Fruit fly (Drosophila melanogaster) whole organism, embryonic: ENCODE measurements around the gene Mco4.
A peak's percentile ranks its signal among the peaks of the same experiment; 100 is the strongest.

ENCODE experiments used
- Bgb ChIP-seq: fragments of 200-800 bp; sonication (Bioruptor generic); IDR thresholded peaks from 2 replicates; pipeline ENCODE4 v1.3.6; 2022; ENCODE audit warnings: missing biosample characterization, missing genetic modification characterization; ENCODE audit not compliant: partially characterized antibody
- CG10147 ChIP-seq: fragments of 200-800 bp; sonication (Bioruptor generic); optimal IDR thresholded peaks from 2 replicates; lab custom pipeline; 2019; ENCODE audit warnings: missing biosample characterization, mild to moderate bottlenecking, missing genetic modification characterization, moderate library complexity
- CG10267 ChIP-seq: fragments of 200-800 bp; sonication (Bioruptor generic); optimal IDR thresholded peaks from 2 replicates; lab custom pipeline; 2018; ENCODE audit warnings: missing biosample characterization, mild to moderate bottlenecking, missing genetic modification characterization, moderate library complexity
- CG11456 ChIP-seq: fragments of 200-800 bp; sonication (Bioruptor generic); IDR thresholded peaks from 3 replicates; pipeline ENCODE4 v1.3.6; 2022; ENCODE audit warnings: missing biosample characterization, missing genetic modification characterization
- CG11560 ChIP-seq: fragments of 200-800 bp; sonication (Bioruptor generic); IDR thresholded peaks from 3 replicates; pipeline ENCODE4 v1.3.6; 2022; ENCODE audit warnings: missing biosample characterization, missing genetic modification characterization
- CG14860 ChIP-seq: fragments of 200-800 bp; sonication (Bioruptor generic); IDR thresholded peaks from 3 replicates; pipeline ENCODE4 v1.3.6; 2022; ENCODE audit warnings: missing biosample characterization, missing genetic modification characterization; ENCODE audit not compliant: partially characterized antibody
- CG17612 ChIP-seq: fragments of 200-800 bp; sonication (Bioruptor generic); IDR thresholded peaks from 2 replicates; pipeline ENCODE4 v1.3.6; 2022; ENCODE audit warnings: missing biosample characterization, missing genetic modification characterization
- CG2678 ChIP-seq: fragments of 200-800 bp; sonication (Bioruptor generic); optimal IDR thresholded peaks from 3 replicates; lab custom pipeline; 2019; ENCODE audit warnings: missing biosample characterization, mild to moderate bottlenecking, missing genetic modification characterization, moderate library complexity
- CG31365 ChIP-seq: fragments of 200-800 bp; sonication (Bioruptor generic); optimal IDR thresholded peaks from 2 replicates; lab custom pipeline; 2018; ENCODE audit warnings: missing biosample characterization, mild to moderate bottlenecking, missing genetic modification characterization
- CG32532 ChIP-seq: fragments of 200-800 bp; sonication (Bioruptor generic); IDR thresholded peaks from 2 replicates; pipeline ENCODE4 v1.3.6; 2022; ENCODE audit warnings: missing biosample characterization, missing genetic modification characterization
- CG32767 ChIP-seq: fragments of 200-800 bp; sonication (Bioruptor generic); IDR thresholded peaks from 2 replicates; pipeline ENCODE4 v1.3.6; 2022; ENCODE audit warnings: missing biosample characterization, missing genetic modification characterization
- CG3995 ChIP-seq: fragments of 200-800 bp; sonication (Bioruptor generic); optimal IDR thresholded peaks from 3 replicates; lab custom pipeline; 2016; ENCODE audit warnings: missing biosample characterization, missing genetic modification characterization
- CG4282 ChIP-seq: fragments of 200-800 bp; sonication (Bioruptor generic); optimal IDR thresholded peaks from 2 replicates; lab custom pipeline; 2016; ENCODE audit warnings: missing biosample characterization, missing genetic modification characterization
- CG4404 ChIP-seq: fragments of 200-800 bp; sonication (Bioruptor generic); IDR thresholded peaks from 2 replicates; pipeline ENCODE4 v1.3.6; 2022; ENCODE audit warnings: missing biosample characterization, missing genetic modification characterization
- CG4730 ChIP-seq: fragments of 200-800 bp; sonication (Bioruptor generic); IDR thresholded peaks from 2 replicates; pipeline ENCODE4 v1.3.6; 2022; ENCODE audit warnings: missing biosample characterization, missing genetic modification characterization
- CG4820 ChIP-seq: fragments of 200-800 bp; sonication (Bioruptor generic); optimal IDR thresholded peaks from 3 replicates; lab custom pipeline; 2016; ENCODE audit warnings: missing biosample characterization, missing genetic modification characterization
- CG6689 ChIP-seq: fragments of 200-800 bp; sonication (Bioruptor generic); IDR thresholded peaks from 2 replicates; pipeline ENCODE4 v1.3.6; 2022; ENCODE audit warnings: missing biosample characterization, missing genetic modification characterization
- CG7271 ChIP-seq: fragments of 200-800 bp; sonication (Bioruptor generic); optimal IDR thresholded peaks from 2 replicates; lab custom pipeline; 2018; ENCODE audit warnings: missing biosample characterization, mild to moderate bottlenecking, missing genetic modification characterization, moderate library complexity
- CG7963 ChIP-seq: fragments of 200-800 bp; sonication (Bioruptor generic); IDR thresholded peaks from 3 replicates; pipeline ENCODE4 v1.3.6; 2022; ENCODE audit warnings: missing biosample characterization, missing genetic modification characterization; ENCODE audit not compliant: partially characterized antibody
- Dll ChIP-seq: fragments of 200-800 bp; sonication (Bioruptor generic); IDR thresholded peaks from 4 replicates; pipeline ENCODE4 v1.3.6; 2022; ENCODE audit warnings: missing biosample characterization, missing genetic modification characterization; ENCODE audit not compliant: partially characterized antibody
- Fer1 ChIP-seq: fragments of 200-800 bp; sonication (Bioruptor generic); optimal IDR thresholded peaks from 2 replicates; lab custom pipeline; 2017; ENCODE audit warnings: missing biosample characterization, mild to moderate bottlenecking, missing genetic modification characterization
- Gug ChIP-seq: fragments of 200-800 bp; sonication (Bioruptor generic); IDR thresholded peaks from 4 replicates; pipeline ENCODE4 v1.3.6; 2022; ENCODE audit warnings: missing biosample characterization, missing genetic modification characterization
- HLH54F ChIP-seq: fragments of 200-800 bp; sonication (Bioruptor generic); optimal IDR thresholded peaks from 3 replicates; lab custom pipeline; 2016; ENCODE audit warnings: missing biosample characterization, missing genetic modification characterization
- Hmr ChIP-seq: fragments of 200-800 bp; sonication (Bioruptor generic); optimal IDR thresholded peaks from 3 replicates; lab custom pipeline; 2017; ENCODE audit warnings: mild to moderate bottlenecking, missing biosample characterization, missing genetic modification reagents, missing genetic modification characterization
- Hr3 ChIP-seq: fragments of 200-800 bp; sonication (Bioruptor generic); optimal IDR thresholded peaks from 3 replicates; lab custom pipeline; 2016; ENCODE audit warnings: missing biosample characterization, missing genetic modification characterization
- Hr39 ChIP-seq: fragments of >200 bp; optimal IDR thresholded peaks from 2 replicates; lab custom pipeline; 2017
- Med ChIP-seq: fragments of 200-800 bp; sonication (Bioruptor generic); peaks from one replicate; lab custom pipeline; 2016; ENCODE audit warnings: missing biosample characterization, missing genetic modification characterization, mild to moderate bottlenecking, inconsistent platforms, moderate library complexity
- Sin3A ChIP-seq: fragments of >200 bp; optimal IDR thresholded peaks from 2 replicates; lab custom pipeline; 2018
- TFAM ChIP-seq: fragments of 200-800 bp; sonication (Bioruptor generic); optimal IDR thresholded peaks from 2 replicates; lab custom pipeline; 2017; ENCODE audit warnings: missing biosample characterization, missing genetic modification characterization, inconsistent platforms
- amos ChIP-seq: fragments of 200-800 bp; sonication (Bioruptor generic); IDR thresholded peaks from 2 replicates; pipeline ENCODE4 v1.3.6; 2022; ENCODE audit warnings: missing biosample characterization, missing genetic modification characterization; ENCODE audit not compliant: partially characterized antibody
- ara ChIP-seq: fragments of 200-800 bp; sonication (Bioruptor generic); IDR thresholded peaks from 2 replicates; pipeline ENCODE4 v1.3.6; 2022; ENCODE audit warnings: missing biosample characterization, missing genetic modification characterization
- crol ChIP-seq: fragments of 200-800 bp; sonication (Bioruptor generic); IDR thresholded peaks from 2 replicates; pipeline ENCODE4 v1.3.6; 2022; ENCODE audit warnings: missing biosample characterization, missing genetic modification characterization
- dmrt99B ChIP-seq: fragments of 200-800 bp; sonication (Bioruptor generic); optimal IDR thresholded peaks from 2 replicates; lab custom pipeline; 2018; ENCODE audit warnings: missing biosample characterization, mild to moderate bottlenecking, missing genetic modification characterization, moderate library complexity
- en ChIP-seq: fragments of 200-800 bp; sonication (Bioruptor generic); optimal IDR thresholded peaks from 2 replicates; lab custom pipeline; 2016; ENCODE audit warnings: missing biosample characterization, missing genetic modification characterization
- fd96Cb ChIP-seq: fragments of 200-800 bp; sonication (Bioruptor generic); optimal IDR thresholded peaks from 2 replicates; lab custom pipeline; 2018; ENCODE audit warnings: missing biosample characterization, mild to moderate bottlenecking, missing genetic modification characterization, moderate library complexity
- gfzf ChIP-seq: fragments of 200-800 bp; sonication (Bioruptor generic); optimal IDR thresholded peaks from 2 replicates; lab custom pipeline; 2016; ENCODE audit warnings: missing biosample characterization, mild to moderate bottlenecking, missing genetic modification characterization, moderate library complexity
- grn ChIP-seq: fragments of 200-800 bp; sonication (Bioruptor generic); optimal IDR thresholded peaks from 3 replicates; lab custom pipeline; 2017; ENCODE audit warnings: missing biosample characterization, missing genetic modification characterization
- hkb ChIP-seq, 2 experiments: fragments of 200-800 bp in 1 of 2; fragments of >200 bp in 1 of 2; sonication (Bioruptor generic) in 1 of 2; IDR thresholded peaks in 1 of 2; optimal IDR thresholded peaks in 1 of 2; 2 replicates each; pipeline versions ENCODE4 v1.3.6 to Lab custom; 2017 to 2022; ENCODE audit warnings: missing biosample characterization in 1 of 2, missing genetic modification characterization in 1 of 2
- insv ChIP-seq, 2 experiments: fragments of 200-800 bp; sonication (Bioruptor generic); optimal IDR thresholded peaks; 3 replicates each; lab custom pipeline; 2016 to 2018; ENCODE audit warnings: missing biosample characterization in 2 of 2, missing genetic modification characterization in 2 of 2
- jing ChIP-seq: fragments of 200-800 bp; sonication (Bioruptor generic); optimal IDR thresholded peaks from 2 replicates; lab custom pipeline; 2018; ENCODE audit warnings: missing biosample characterization, mild to moderate bottlenecking, missing genetic modification characterization
- knrl ChIP-seq: fragments of 200-800 bp; sonication (Bioruptor generic); IDR thresholded peaks from 3 replicates; pipeline ENCODE4 v1.3.6; 2022; ENCODE audit warnings: missing biosample characterization, missing genetic modification characterization; ENCODE audit not compliant: partially characterized antibody
- mam ChIP-seq: fragments of 200-800 bp; sonication (Bioruptor generic); optimal IDR thresholded peaks from 3 replicates; lab custom pipeline; 2016; ENCODE audit warnings: missing biosample characterization, missing genetic modification characterization
- mld ChIP-seq: fragments of 200-800 bp; sonication (Bioruptor generic); IDR thresholded peaks from 3 replicates; pipeline ENCODE4 v1.3.6; 2022; ENCODE audit warnings: missing biosample characterization, missing genetic modification characterization; ENCODE audit not compliant: partially characterized antibody
- odd ChIP-seq: fragments of 200-800 bp; sonication (Bioruptor generic); optimal IDR thresholded peaks from 2 replicates; lab custom pipeline; 2017; ENCODE audit warnings: missing biosample characterization, mild to moderate bottlenecking, missing genetic modification characterization
- pita ChIP-seq: fragments of 200-800 bp; sonication (Bioruptor generic); optimal IDR thresholded peaks from 2 replicates; lab custom pipeline; 2017; ENCODE audit warnings: missing biosample characterization, mild to moderate bottlenecking, missing genetic modification characterization
- pum ChIP-seq: fragments of 200-800 bp; sonication (Bioruptor generic); optimal IDR thresholded peaks from 2 replicates; lab custom pipeline; 2016; ENCODE audit warnings: missing biosample characterization, missing genetic modification characterization
- pzg ChIP-seq: fragments of 200-800 bp; sonication (Bioruptor generic); optimal IDR thresholded peaks from 3 replicates; lab custom pipeline; 2018; ENCODE audit warnings: missing biosample characterization, mild to moderate bottlenecking, missing genetic modification characterization, moderate library complexity
- repo ChIP-seq: fragments of 200-800 bp; sonication (Bioruptor generic); optimal IDR thresholded peaks from 2 replicates; lab custom pipeline; 2016; ENCODE audit warnings: missing biosample characterization, missing genetic modification characterization
- ro ChIP-seq: fragments of 200-800 bp; sonication (Bioruptor generic); IDR thresholded peaks from 2 replicates; pipeline ENCODE4 v1.3.6; 2022; ENCODE audit warnings: missing biosample characterization, missing genetic modification characterization
- slp2 ChIP-seq: fragments of 200-800 bp; sonication (Bioruptor generic); optimal IDR thresholded peaks from 2 replicates; lab custom pipeline; 2016; ENCODE audit warnings: missing biosample characterization, missing genetic modification characterization
- tna ChIP-seq: fragments of 200-800 bp; sonication (Bioruptor generic); IDR thresholded peaks from 2 replicates; pipeline ENCODE4 v1.3.6; 2022; ENCODE audit warnings: missing biosample characterization, missing genetic modification characterization; ENCODE audit not compliant: partially characterized antibody

The Mco4 gene

dm6 chrX:17887208-17887627, 31.3 kb upstream of the Mco4 start, which contains the start of gene mnb (continued):
- TF ChIP-seq pum, result no peak
- TF ChIP-seq CG17612, result no peak
- TF ChIP-seq CG7271 (tag; lab: Kevin White, UChicago), result no peak
- TF ChIP-seq Fer1 (GFP tag; lab: Kevin White, UChicago), result no peak
- peak; percentile 8 for TF ChIP-seq HLH54F (GFP tag; lab: Kevin White, UChicago)
- no peak for TF ChIP-seq TFAM (GFP tag; lab: Kevin White, UChicago)
- no peak for TF ChIP-seq CG4730
- peak; percentile 97 for TF ChIP-seq Bgb
- peak; percentile 55 for TF ChIP-seq gfzf (GFP tag; lab: Kevin White, UChicago)
- TF ChIP-seq CG11456, result peak; percentile 8; the same call in 1 of the 3 replicates
- TF ChIP-seq slp2 (GFP tag; lab: Kevin White, UChicago), result no peak
- no peak for TF ChIP-seq dmrt99B
- peak; percentile 98 for TF ChIP-seq tna (GFP tag; lab: Robert Waterston, UW)
- peak; percentile 83 for TF ChIP-seq pzg
- TF ChIP-seq CG7963 (GFP tag; lab: Robert Waterston, UW), result peak; percentile 97
- TF ChIP-seq repo (GFP tag; lab: Kevin White, UChicago), result no peak
- TF ChIP-seq CG4404 (GFP tag; lab: Robert Waterston, UW), result no peak
- peak; percentile 30 for TF ChIP-seq Hr3 (GFP tag; lab: Kevin White, UChicago)
- TF ChIP-seq hkb (optimal IDR thresholded peaks at IDR 0.05; lab: Kevin White, UChicago), result peak; percentile 85
- no peak for TF ChIP-seq hkb (GFP tag; IDR thresholded peaks at IDR 0.05; lab: Robert Waterston, UW)
- TF ChIP-seq CG4820 (GFP tag; lab: Kevin White, UChicago), result no peak
- peak; percentile 46 for TF ChIP-seq CG10267 (tag; lab: Kevin White, UChicago)
- TF ChIP-seq grn (GFP tag; lab: Kevin White, UChicago), result no peak
- no peak for TF ChIP-seq CG10147 (GFP tag; lab: Kevin White, UChicago)
- TF ChIP-seq Gug (GFP tag; lab: Robert Waterston, UW), result peak; percentile 61; the same call in 2 of the 4 replicates
- TF ChIP-seq CG11560 (tag; lab: Robert Waterston, UW), result peak; percentile 96
- peak; percentile 33; the same call in 1 of the 2 replicates for TF ChIP-seq CG32532 (GFP tag; lab: Robert Waterston, UW)
- TF ChIP-seq odd, result no peak
- TF ChIP-seq pita (GFP tag; lab: Kevin White, UChicago), result peak; percentile 88
- TF ChIP-seq CG2678 (tag; lab: Kevin White, UChicago), result peak; percentile 19
- no peak for TF ChIP-seq en (GFP tag; lab: Kevin White, UChicago)
- no peak for TF ChIP-seq CG31365 (tag; lab: Kevin White, UChicago)
- TF ChIP-seq Dll (GFP tag; lab: Robert Waterston, UW), result peak; percentile 99
- TF ChIP-seq knrl (GFP tag; lab: Robert Waterston, UW), result peak; percentile 99
- TF ChIP-seq Sin3A (lab: Kevin White, UChicago), result peak; percentile 97
- peak; percentile 98 for TF ChIP-seq mld (GFP tag; lab: Robert Waterston, UW)
- TF ChIP-seq insv (GFP tag; optimal IDR thresholded peaks at IDR 0.05; lab: Kevin White, UChicago), result no peak
- peak; percentile 56 for TF ChIP-seq Hmr
- TF ChIP-seq CG6689 (GFP tag; lab: Robert Waterston, UW), result no peak
- TF ChIP-seq jing, result no peak
- TF ChIP-seq Hr39 (lab: Kevin White, UChicago), result no peak
- peak; percentile 80 for TF ChIP-seq Med (GFP tag; lab: Kevin White, UChicago)
- no peak for TF ChIP-seq CG32767 (GFP tag; lab: Robert Waterston, UW)
- TF ChIP-seq mam (GFP tag; lab: Kevin White, UChicago), result peak; percentile 48
- TF ChIP-seq ara (GFP tag; lab: Robert Waterston, UW), result no peak
- TF ChIP-seq CG14860 (GFP tag; lab: Robert Waterston, UW), result peak; percentile 99
- no peak for TF ChIP-seq CG4282
- TF ChIP-seq ro (GFP tag; lab: Robert Waterston, UW), result no peak
- TF ChIP-seq amos, result peak; percentile 98
- TF ChIP-seq CG3995 (GFP tag; lab: Kevin White, UChicago), result no peak
- TF ChIP-seq crol, result no peak
- TF ChIP-seq fd96Cb (tag; lab: Kevin White, UChicago), result no peak
